Fruit fly (Drosophila melanogaster) whole organism, embryonic: ENCODE data around the gene Cyp309a2.
A peak's percentile ranks its signal among the peaks of the same experiment; 100 is the strongest.

Experiments used
- ATbp ChIP-seq: fragments of 200-800 bp; sonication (Bioruptor generic); optimal IDR thresholded peaks from 2 replicates; lab custom pipeline; 2017; ENCODE audit warnings: missing biosample characterization, mild to moderate bottlenecking, missing genetic modification characterization, missing genetic modification reagents
- CG10147 ChIP-seq: fragments of 200-800 bp; sonication (Bioruptor generic); optimal IDR thresholded peaks from 2 replicates; lab custom pipeline; 2019; ENCODE audit warnings: missing biosample characterization, mild to moderate bottlenecking, missing genetic modification characterization, moderate library complexity
- CG10565 ChIP-seq: fragments of 200-800 bp; sonication (Bioruptor generic); optimal IDR thresholded peaks from 3 replicates; lab custom pipeline; 2016; ENCODE audit warnings: missing biosample characterization, mild to moderate bottlenecking, missing genetic modification characterization
- CG11504 ChIP-seq: fragments of 200-800 bp; sonication (Bioruptor generic); optimal IDR thresholded peaks from 3 replicates; lab custom pipeline; 2019; ENCODE audit warnings: missing biosample characterization, mild to moderate bottlenecking, missing genetic modification characterization, moderate library complexity
- CG11695 ChIP-seq: fragments of 200-800 bp; sonication (Bioruptor generic); IDR thresholded peaks from 3 replicates; pipeline ENCODE4 v1.3.6; 2022; ENCODE audit warnings: missing biosample characterization, missing genetic modification characterization
- CG13296 ChIP-seq: fragments of 200-800 bp; sonication (Bioruptor generic); optimal IDR thresholded peaks from 3 replicates; lab custom pipeline; 2018; ENCODE audit warnings: missing biosample characterization, mild to moderate bottlenecking, missing genetic modification characterization
- CG13424 ChIP-seq: fragments of 200-800 bp; sonication (Bioruptor generic); optimal IDR thresholded peaks from 2 replicates; lab custom pipeline; 2019; ENCODE audit warnings: missing biosample characterization, mild to moderate bottlenecking, missing genetic modification characterization, moderate library complexity
- CG13894 ChIP-seq: fragments of 200-800 bp; sonication (Bioruptor generic); optimal IDR thresholded peaks from 3 replicates; lab custom pipeline; 2018; ENCODE audit warnings: missing biosample characterization, mild to moderate bottlenecking, missing genetic modification characterization, moderate library complexity
- CG15073 ChIP-seq: fragments of 200-800 bp; sonication (Bioruptor generic); optimal IDR thresholded peaks from 2 replicates; lab custom pipeline; 2016; ENCODE audit warnings: missing biosample characterization, missing genetic modification characterization
- CG15514 ChIP-seq: fragments of 200-800 bp; sonication (Bioruptor generic); optimal IDR thresholded peaks from 3 replicates; lab custom pipeline; 2017; ENCODE audit warnings: missing biosample characterization, missing genetic modification characterization, mild to moderate bottlenecking, moderate library complexity, missing genetic modification reagents
- CG17359 ChIP-seq: fragments of 200-800 bp; sonication (Bioruptor generic); optimal IDR thresholded peaks from 3 replicates; lab custom pipeline; 2018; ENCODE audit warnings: missing biosample characterization, mild to moderate bottlenecking, missing genetic modification characterization, moderate library complexity
- CG18599 ChIP-seq: fragments of 200-800 bp; sonication (Bioruptor generic); optimal IDR thresholded peaks from 3 replicates; lab custom pipeline; 2017; ENCODE audit warnings: missing biosample characterization, missing genetic modification characterization, mild to moderate bottlenecking, moderate library complexity, missing genetic modification reagents
- CG31441 ChIP-seq: fragments of 200-800 bp; sonication (Bioruptor generic); IDR thresholded peaks from 2 replicates; pipeline ENCODE4 v1.3.6; 2022; ENCODE audit warnings: missing biosample characterization, missing genetic modification characterization
- CG3281 ChIP-seq: fragments of 200-800 bp; sonication (Bioruptor generic); optimal IDR thresholded peaks from 3 replicates; lab custom pipeline; 2017; ENCODE audit warnings: missing biosample characterization, mild to moderate bottlenecking, missing genetic modification characterization
- CG3847 ChIP-seq: fragments of 200-800 bp; sonication (Bioruptor generic); IDR thresholded peaks from 2 replicates; pipeline ENCODE4 v1.3.6; 2022; ENCODE audit warnings: missing biosample characterization, missing genetic modification characterization
- CG42726 ChIP-seq: fragments of 200-800 bp; sonication (Bioruptor generic); IDR thresholded peaks from 2 replicates; pipeline ENCODE4 v1.3.6; 2022; ENCODE audit warnings: missing biosample characterization, missing genetic modification characterization; ENCODE audit not compliant: partially characterized antibody
- CG4328 ChIP-seq: fragments of 200-800 bp; sonication (Bioruptor generic); optimal IDR thresholded peaks from 3 replicates; lab custom pipeline; 2017; ENCODE audit warnings: missing biosample characterization, missing genetic modification reagents, missing genetic modification characterization
- CG4424 ChIP-seq: fragments of 200-800 bp; sonication (Bioruptor generic); optimal IDR thresholded peaks from 3 replicates; lab custom pipeline; 2016; ENCODE audit warnings: missing biosample characterization, missing genetic modification characterization
- CG6175 ChIP-seq: fragments of 200-800 bp; sonication (Bioruptor generic); IDR thresholded peaks from 3 replicates; pipeline ENCODE4 v1.3.6; 2022; ENCODE audit warnings: missing biosample characterization, missing genetic modification characterization
- CG6765 ChIP-seq: fragments of 200-800 bp; sonication (Bioruptor generic); optimal IDR thresholded peaks from 3 replicates; lab custom pipeline; 2017; ENCODE audit warnings: missing biosample characterization, mild to moderate bottlenecking, missing genetic modification characterization
- CG7556 ChIP-seq: fragments of 200-800 bp; sonication (Bioruptor generic); optimal IDR thresholded peaks from 2 replicates; lab custom pipeline; 2017; ENCODE audit warnings: missing biosample characterization, mild to moderate bottlenecking, missing genetic modification characterization
- CG7839 ChIP-seq: fragments of 200-800 bp; sonication (Bioruptor generic); optimal IDR thresholded peaks from 3 replicates; lab custom pipeline; 2018; ENCODE audit warnings: missing biosample characterization, mild to moderate bottlenecking, missing genetic modification characterization, moderate library complexity
- CHES-1-like ChIP-seq: fragments of 200-800 bp; sonication (Bioruptor generic); optimal IDR thresholded peaks from 2 replicates; lab custom pipeline; 2016; ENCODE audit warnings: missing biosample characterization, missing genetic modification characterization
- Elba2 ChIP-seq: fragments of 200-800 bp; sonication (Bioruptor generic); optimal IDR thresholded peaks from 3 replicates; lab custom pipeline; 2016; ENCODE audit warnings: missing biosample characterization, missing genetic modification characterization
- Fer1 ChIP-seq: fragments of 200-800 bp; sonication (Bioruptor generic); optimal IDR thresholded peaks from 2 replicates; lab custom pipeline; 2017; ENCODE audit warnings: missing biosample characterization, mild to moderate bottlenecking, missing genetic modification characterization
- H2.0 ChIP-seq: fragments of 200-800 bp; sonication (Bioruptor generic); IDR thresholded peaks from 2 replicates; pipeline ENCODE4 v1.3.6; 2022; ENCODE audit warnings: missing biosample characterization, missing genetic modification characterization
- Hand ChIP-seq: fragments of 200-800 bp; sonication (Bioruptor generic); optimal IDR thresholded peaks from 2 replicates; lab custom pipeline; 2017; ENCODE audit warnings: mild to moderate bottlenecking, missing biosample characterization, missing genetic modification reagents, missing genetic modification characterization
- Hey ChIP-seq: fragments of 200-800 bp; sonication (Bioruptor generic); optimal IDR thresholded peaks from 3 replicates; lab custom pipeline; 2018; ENCODE audit warnings: missing biosample characterization, mild to moderate bottlenecking, missing genetic modification characterization
- Hmr ChIP-seq: fragments of 200-800 bp; sonication (Bioruptor generic); optimal IDR thresholded peaks from 3 replicates; lab custom pipeline; 2017; ENCODE audit warnings: mild to moderate bottlenecking, missing biosample characterization, missing genetic modification reagents, missing genetic modification characterization
- Lhr ChIP-seq: fragments of 200-800 bp; sonication (Bioruptor generic); optimal IDR thresholded peaks from 3 replicates; lab custom pipeline; 2017; ENCODE audit warnings: mild to moderate bottlenecking, missing biosample characterization, missing genetic modification reagents, missing genetic modification characterization
- MBD-R2 ChIP-seq: fragments of 200-800 bp; sonication (Bioruptor generic); IDR thresholded peaks from 2 replicates; pipeline ENCODE4 v1.3.6; 2022; ENCODE audit warnings: missing biosample characterization, missing genetic modification characterization
- Meics ChIP-seq: fragments of 200-800 bp; sonication (Bioruptor generic); optimal IDR thresholded peaks from 2 replicates; lab custom pipeline; 2017; ENCODE audit warnings: missing biosample characterization, mild to moderate bottlenecking, missing genetic modification characterization
- Ptx1 ChIP-seq: fragments of 200-800 bp; sonication (Bioruptor generic); IDR thresholded peaks from 2 replicates; pipeline ENCODE4 v1.3.6; 2022; ENCODE audit warnings: missing biosample characterization, missing genetic modification characterization
- Sox102F ChIP-seq: fragments of 200-800 bp; sonication (Bioruptor generic); optimal IDR thresholded peaks from 2 replicates; lab custom pipeline; 2018; ENCODE audit warnings: missing biosample characterization, mild to moderate bottlenecking, missing genetic modification characterization, moderate library complexity
- bbx ChIP-seq: fragments of 200-800 bp; sonication (Bioruptor generic); IDR thresholded peaks from 2 replicates; pipeline ENCODE4 v1.3.6; 2022; ENCODE audit warnings: missing biosample characterization, missing genetic modification characterization; ENCODE audit not compliant: partially characterized antibody
- chm ChIP-seq: fragments of 200-800 bp; sonication (Bioruptor generic); IDR thresholded peaks from 2 replicates; pipeline ENCODE4 v1.3.6; 2022; ENCODE audit warnings: missing biosample characterization, missing genetic modification characterization
- chn ChIP-seq: fragments of 200-800 bp; sonication (Bioruptor generic); optimal IDR thresholded peaks from 2 replicates; lab custom pipeline; 2016; ENCODE audit warnings: missing biosample characterization, missing genetic modification characterization
- dmrt99B ChIP-seq: fragments of 200-800 bp; sonication (Bioruptor generic); optimal IDR thresholded peaks from 2 replicates; lab custom pipeline; 2018; ENCODE audit warnings: missing biosample characterization, mild to moderate bottlenecking, missing genetic modification characterization, moderate library complexity
- fd102C ChIP-seq: fragments of 200-800 bp; sonication (Bioruptor generic); optimal IDR thresholded peaks from 2 replicates; lab custom pipeline; 2018; ENCODE audit warnings: missing biosample characterization, mild to moderate bottlenecking, missing genetic modification characterization, moderate library complexity
- gem ChIP-seq: fragments of 200-800 bp; sonication (Bioruptor generic); optimal IDR thresholded peaks from 2 replicates; lab custom pipeline; 2019; ENCODE audit warnings: missing biosample characterization, mild to moderate bottlenecking, missing genetic modification characterization, moderate library complexity
- hkb ChIP-seq, 2 experiments: fragments of 200-800 bp in 1 of 2; fragments of >200 bp in 1 of 2; sonication (Bioruptor generic) in 1 of 2; IDR thresholded peaks in 1 of 2; optimal IDR thresholded peaks in 1 of 2; 2 replicates each; pipeline versions ENCODE4 v1.3.6 to Lab custom; 2017 to 2022; ENCODE audit warnings: missing biosample characterization in 1 of 2, missing genetic modification characterization in 1 of 2
- hth ChIP-seq: fragments of >200 bp; optimal IDR thresholded peaks from 2 replicates; lab custom pipeline; 2017; ENCODE audit warnings: inconsistent platforms
- lmd ChIP-seq: fragments of 200-800 bp; sonication (Bioruptor generic); IDR thresholded peaks from 2 replicates; pipeline ENCODE4 v1.3.6; 2022; ENCODE audit warnings: missing biosample characterization, missing genetic modification characterization
- pan ChIP-seq, 4 experiments: fragments of >200 bp in 3 of 4; fragments of 200-800 bp in 1 of 4; sonication (Bioruptor generic) in 1 of 4; optimal IDR thresholded peaks in 3 of 4; IDR thresholded peaks in 1 of 4; 2 replicates each; pipeline versions ENCODE4 v1.3.6 to Lab custom; 2017 to 2022; ENCODE audit warnings: missing biosample characterization in 2 of 4, missing genetic modification characterization in 2 of 4, mixed read lengths in 1 of 4
- prd ChIP-seq, 3 experiments: fragments of >200 bp in 2 of 3; fragments of 200-800 bp in 1 of 3; sonication (Bioruptor generic) in 1 of 3; optimal IDR thresholded peaks in 2 of 3; IDR thresholded peaks in 1 of 3; 2 replicates in 2 of 3; 3 replicates in 1 of 3; pipeline versions ENCODE4 v1.3.6 to Lab custom; 2017 to 2022; ENCODE audit warnings: missing biosample characterization in 1 of 3, missing genetic modification characterization in 1 of 3
- repo ChIP-seq: fragments of 200-800 bp; sonication (Bioruptor generic); optimal IDR thresholded peaks from 2 replicates; lab custom pipeline; 2016; ENCODE audit warnings: missing biosample characterization, missing genetic modification characterization
- sens ChIP-seq: fragments of 200-800 bp; sonication (Bioruptor generic); peaks from one replicate; lab custom pipeline; 2016; ENCODE audit warnings: missing biosample characterization, missing genetic modification characterization
- slbo ChIP-seq: fragments of 200-800 bp; sonication (Bioruptor generic); IDR thresholded peaks from 2 replicates; pipeline ENCODE4 v1.3.6; 2022; ENCODE audit warnings: missing biosample characterization, missing genetic modification characterization
- yki ChIP-seq: fragments of >200 bp; optimal IDR thresholded peaks from 3 replicates; lab custom pipeline; 2018

Cyp309a2 gene

DNA sequence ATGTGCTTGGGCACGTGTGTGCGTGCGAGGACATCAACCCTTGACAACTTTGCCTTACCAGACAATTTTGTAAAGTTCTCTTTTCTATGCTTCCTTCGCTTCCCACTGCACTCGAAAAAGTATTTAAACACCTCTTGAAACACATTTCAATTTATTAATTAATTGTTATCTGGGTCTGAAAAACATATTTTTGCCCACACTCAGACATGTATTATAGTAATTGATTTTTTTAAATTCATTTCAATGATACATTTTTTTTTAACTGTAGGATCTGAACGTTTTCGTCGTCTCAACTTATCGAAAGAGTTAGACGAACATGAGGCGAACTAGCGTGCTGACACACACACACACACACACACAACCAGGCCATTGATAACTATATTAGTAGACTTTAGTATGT lies 30.3 kb downstream of the Cyp309a2 start (continued):
- peak; percentile 19 for TF ChIP-seq CG13296 (GFP tag; lab: Kevin White, UChicago)
- no peak for TF ChIP-seq Elba2 (GFP tag; lab: Kevin White, UChicago)
- peak; percentile 44 for TF ChIP-seq dmrt99B (tag; lab: Kevin White, UChicago)
- no peak for TF ChIP-seq ATbp (GFP tag; lab: Kevin White, UChicago)
- no peak for TF ChIP-seq prd (optimal IDR thresholded peaks at IDR 0.05; lab: Kevin White, UChicago)
- peak; percentile 31; the same call in 1 of the 3 replicates for TF ChIP-seq prd (GFP tag; IDR thresholded peaks at IDR 0.05; lab: Robert Waterston, UW)
- TF ChIP-seq CG6175 (GFP tag; lab: Robert Waterston, UW): no peak
- TF ChIP-seq Ptx1 (GFP tag; lab: Robert Waterston, UW): 0 out of 2 replicates have a peak, but pooled peaks have one; percentile 20
- TF ChIP-seq sens (GFP tag; lab: Kevin White, UChicago): peak; percentile 59
- TF ChIP-seq CG10565 (GFP tag; lab: Kevin White, UChicago): no peak
- TF ChIP-seq CG42726 (GFP tag; lab: Robert Waterston, UW): no peak
- TF ChIP-seq Fer1 (GFP tag; lab: Kevin White, UChicago): peak; percentile 36
- peak; percentile 26 for TF ChIP-seq CG13424
- no peak for TF ChIP-seq CG4328 (GFP tag; lab: Kevin White, UChicago)
- peak; percentile 24 for TF ChIP-seq Sox102F (GFP tag; lab: Kevin White, UChicago)
- peak; percentile 7 for TF ChIP-seq Hand (GFP tag; lab: Kevin White, UChicago)
- no peak for TF ChIP-seq H2.0 (GFP tag; lab: Robert Waterston, UW)
- peak; percentile 51 for TF ChIP-seq CG18599 (GFP tag; lab: Kevin White, UChicago)
- 0 out of 3 replicates have a peak, but pooled peaks have one; percentile 22 for TF ChIP-seq CG11695
- no peak for TF ChIP-seq CG17359 (tag; lab: Kevin White, UChicago)
- TF ChIP-seq yki (lab: Kevin White, UChicago): no peak
- no peak for TF ChIP-seq bbx (GFP tag; lab: Robert Waterston, UW)
- TF ChIP-seq CG15073 (GFP tag; lab: Kevin White, UChicago): no peak
- peak; percentile 13 for TF ChIP-seq CG7556
- TF ChIP-seq gem (tag; lab: Kevin White, UChicago): peak; percentile 48
- no peak for TF ChIP-seq hkb (optimal IDR thresholded peaks at IDR 0.05; lab: Kevin White, UChicago)
- TF ChIP-seq hkb (GFP tag; IDR thresholded peaks at IDR 0.05; lab: Robert Waterston, UW): 0 out of 2 replicates have a peak, but pooled peaks have one; percentile 24
- no peak for TF ChIP-seq MBD-R2
- peak; percentile 7 for TF ChIP-seq CG10147 (GFP tag; lab: Kevin White, UChicago)
- peak; percentile 12 for TF ChIP-seq CG13894 (tag; lab: Kevin White, UChicago)
- no peak for TF ChIP-seq CG3847 (GFP tag; lab: Robert Waterston, UW)
- TF ChIP-seq CG31441 (GFP tag; lab: Robert Waterston, UW): 0 out of 2 replicates have a peak, but pooled peaks have one; percentile 24
- no peak for TF ChIP-seq Lhr (GFP tag; lab: Kevin White, UChicago)
- TF ChIP-seq fd102C (GFP tag; lab: Kevin White, UChicago): no peak
- peak; percentile 34 for TF ChIP-seq CG7839 (tag; lab: Kevin White, UChicago)
- no peak for TF ChIP-seq CG4424 (GFP tag; lab: Kevin White, UChicago)
- TF ChIP-seq Hmr: peak; percentile 40
- TF ChIP-seq repo (GFP tag; lab: Kevin White, UChicago): no peak
- TF ChIP-seq Hey: no peak
- TF ChIP-seq pan (optimal IDR thresholded peaks at IDR 0.05; lab: Kevin White, UChicago): no peak
- peak in 1 of 2 experiments; percentile 21 for TF ChIP-seq pan (GFP tag; optimal IDR thresholded peaks at IDR 0.05 in 1 of 2, IDR thresholded peaks at IDR 0.05 in 1 of 2)
- TF ChIP-seq CG11504: peak; percentile 42
- TF ChIP-seq Meics (GFP tag; lab: Kevin White, UChicago): peak; percentile 33
- TF ChIP-seq CG3281: peak; percentile 19
- no peak for TF ChIP-seq chm (GFP tag; lab: Robert Waterston, UW)
- TF ChIP-seq CG15514: peak; percentile 31
- no peak for TF ChIP-seq CHES-1-like (GFP tag; lab: Kevin White, UChicago)
- no peak for TF ChIP-seq hth
- no peak for TF ChIP-seq CG6765 (GFP tag; lab: Kevin White, UChicago)
- 0 out of 2 replicates have a peak, but pooled peaks have one; percentile 6 for TF ChIP-seq slbo
- no peak for TF ChIP-seq chn (GFP tag; lab: Kevin White, UChicago)
- peak; percentile 39; the same call in 1 of the 2 replicates for TF ChIP-seq lmd (GFP tag; lab: Robert Waterston, UW)
